Worm (Caenorhabditis elegans) whole organism, late embryonic: ENCODE data around the gene T16G1.6.

Source experiments
- ama-1 ChIP-seq: fragments of 150-350 bp; optimal IDR thresholded peaks from 2 replicates; lab custom pipeline; 2014
- pag-3 ChIP-seq: sonication (generic microtip); optimal IDR thresholded peaks from 2 replicates; lab custom pipeline; 2016; ENCODE audit warnings: missing compliant biosample characterization, missing genetic modification characterization, borderline replicate concordance

DNA sequence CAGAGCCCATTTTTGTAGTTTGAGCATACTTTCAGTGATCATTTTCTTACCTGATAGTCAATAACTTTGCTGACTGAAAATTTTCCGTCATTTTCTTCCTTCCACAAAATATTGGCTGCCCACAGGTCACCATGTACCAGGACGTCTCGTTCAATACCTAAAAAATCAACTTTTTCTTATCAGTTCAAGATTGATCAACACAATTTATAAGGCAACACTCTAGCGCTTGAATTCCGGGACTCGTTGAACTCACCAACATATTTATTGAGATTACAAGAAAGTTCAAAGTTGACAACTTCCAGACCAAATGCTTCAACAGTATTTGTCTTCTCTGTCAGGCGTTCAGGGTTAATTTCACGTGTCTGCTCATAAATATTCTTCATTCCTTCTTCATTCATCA lies 3.3 kb downstream of the T16G1.6 start:
- TF ChIP-seq pag-3 (tag; lab: Kevin White, UChicago) (no peak), ama-1 (lab: Kevin White, UChicago) (no peak)
